Fruit fly (Drosophila melanogaster) whole organism, embryonic: ENCODE measurements around the gene Cby.
A peak's percentile ranks its signal among the peaks of the same experiment; 100 is the strongest.

ENCODE experiments used
- Bgb ChIP-seq: fragments of 200-800 bp; sonication (Bioruptor generic); IDR thresholded peaks from 2 replicates; pipeline ENCODE4 v1.3.6; 2022; ENCODE audit warnings: missing biosample characterization, missing genetic modification characterization; ENCODE audit not compliant: partially characterized antibody
- CG10565 ChIP-seq: fragments of 200-800 bp; sonication (Bioruptor generic); optimal IDR thresholded peaks from 3 replicates; lab custom pipeline; 2016; ENCODE audit warnings: missing biosample characterization, mild to moderate bottlenecking, missing genetic modification characterization
- CG11723 ChIP-seq: fragments of 200-800 bp; sonication (Bioruptor generic); optimal IDR thresholded peaks from 2 replicates; lab custom pipeline; 2017; ENCODE audit warnings: missing biosample characterization, mild to moderate bottlenecking, missing genetic modification characterization
- CG12071 ChIP-seq: fragments of 200-800 bp; sonication (Bioruptor generic); optimal IDR thresholded peaks from 3 replicates; lab custom pipeline; 2018; ENCODE audit warnings: missing biosample characterization, mild to moderate bottlenecking, missing genetic modification characterization
- CG13424 ChIP-seq: fragments of 200-800 bp; sonication (Bioruptor generic); optimal IDR thresholded peaks from 2 replicates; lab custom pipeline; 2019; ENCODE audit warnings: missing biosample characterization, mild to moderate bottlenecking, missing genetic modification characterization, moderate library complexity
- CG15514 ChIP-seq: fragments of 200-800 bp; sonication (Bioruptor generic); optimal IDR thresholded peaks from 3 replicates; lab custom pipeline; 2017; ENCODE audit warnings: missing biosample characterization, missing genetic modification characterization, mild to moderate bottlenecking, moderate library complexity, missing genetic modification reagents
- CG16815 ChIP-seq: fragments of 200-800 bp; sonication (Bioruptor generic); optimal IDR thresholded peaks from 3 replicates; lab custom pipeline; 2017; ENCODE audit warnings: missing biosample characterization, mild to moderate bottlenecking, missing genetic modification characterization
- CG17186 ChIP-seq: fragments of 200-800 bp; sonication (Bioruptor generic); optimal IDR thresholded peaks from 3 replicates; lab custom pipeline; 2017; ENCODE audit warnings: missing biosample characterization, missing genetic modification reagents, missing genetic modification characterization
- CG17359 ChIP-seq: fragments of 200-800 bp; sonication (Bioruptor generic); optimal IDR thresholded peaks from 3 replicates; lab custom pipeline; 2018; ENCODE audit warnings: missing biosample characterization, mild to moderate bottlenecking, missing genetic modification characterization, moderate library complexity
- CG18619 ChIP-seq: fragments of 200-800 bp; sonication (Bioruptor generic); optimal IDR thresholded peaks from 3 replicates; lab custom pipeline; 2017; ENCODE audit warnings: missing biosample characterization, mild to moderate bottlenecking, missing genetic modification characterization
- CG4424 ChIP-seq: fragments of 200-800 bp; sonication (Bioruptor generic); optimal IDR thresholded peaks from 3 replicates; lab custom pipeline; 2016; ENCODE audit warnings: missing biosample characterization, missing genetic modification characterization
- CG4820 ChIP-seq: fragments of 200-800 bp; sonication (Bioruptor generic); optimal IDR thresholded peaks from 3 replicates; lab custom pipeline; 2016; ENCODE audit warnings: missing biosample characterization, missing genetic modification characterization
- CG7786 ChIP-seq: fragments of 200-800 bp; sonication (Bioruptor generic); optimal IDR thresholded peaks from 2 replicates; lab custom pipeline; 2016; ENCODE audit warnings: missing biosample characterization, missing genetic modification characterization
- CG8089 ChIP-seq: fragments of 200-800 bp; sonication (Bioruptor generic); optimal IDR thresholded peaks from 3 replicates; lab custom pipeline; 2016; ENCODE audit warnings: missing biosample characterization, missing genetic modification characterization
- CG8281 ChIP-seq: fragments of 200-800 bp; sonication (Bioruptor generic); optimal IDR thresholded peaks from 2 replicates; lab custom pipeline; 2018; ENCODE audit warnings: missing biosample characterization, mild to moderate bottlenecking, missing genetic modification characterization, moderate library complexity
- CG9817 ChIP-seq: fragments of 200-800 bp; sonication (Bioruptor generic); optimal IDR thresholded peaks from 2 replicates; lab custom pipeline; 2018; ENCODE audit warnings: missing biosample characterization, mild to moderate bottlenecking, missing genetic modification characterization, moderate library complexity
- CG9876 ChIP-seq: fragments of 200-800 bp; sonication (Bioruptor generic); optimal IDR thresholded peaks from 2 replicates; lab custom pipeline; 2016; ENCODE audit warnings: missing biosample characterization, missing genetic modification characterization
- CkIIα-i1 ChIP-seq: fragments of 200-800 bp; sonication (Bioruptor generic); IDR thresholded peaks from 2 replicates; pipeline ENCODE4 v1.3.6; 2022; ENCODE audit warnings: missing biosample characterization, missing genetic modification characterization
- Dek ChIP-seq: fragments of 200-800 bp; sonication (Bioruptor generic); optimal IDR thresholded peaks from 3 replicates; lab custom pipeline; 2019; ENCODE audit warnings: missing biosample characterization, mild to moderate bottlenecking, missing genetic modification characterization, moderate library complexity
- Dip3 ChIP-seq: fragments of 200-800 bp; sonication (Bioruptor generic); optimal IDR thresholded peaks from 3 replicates; lab custom pipeline; 2016; ENCODE audit warnings: missing biosample characterization, missing genetic modification characterization
- E2f2 ChIP-seq: fragments of 200-800 bp; sonication (Bioruptor generic); IDR thresholded peaks from 2 replicates; pipeline ENCODE4 v1.3.6; 2022; ENCODE audit warnings: missing biosample characterization, missing genetic modification characterization
- Fer1 ChIP-seq: fragments of 200-800 bp; sonication (Bioruptor generic); optimal IDR thresholded peaks from 2 replicates; lab custom pipeline; 2017; ENCODE audit warnings: missing biosample characterization, mild to moderate bottlenecking, missing genetic modification characterization
- Gug ChIP-seq: fragments of 200-800 bp; sonication (Bioruptor generic); IDR thresholded peaks from 4 replicates; pipeline ENCODE4 v1.3.6; 2022; ENCODE audit warnings: missing biosample characterization, missing genetic modification characterization
- HmgD ChIP-seq: fragments of 200-800 bp; sonication (Bioruptor generic); optimal IDR thresholded peaks from 3 replicates; lab custom pipeline; 2016; ENCODE audit warnings: missing biosample characterization, missing genetic modification characterization
- Hr78 ChIP-seq, 2 experiments: fragments of 200-800 bp in 1 of 2; fragments of >200 bp in 1 of 2; sonication (Bioruptor generic) in 1 of 2; optimal IDR thresholded peaks; 2 replicates each; lab custom pipeline; 2017 to 2019; ENCODE audit warnings: missing biosample characterization in 2 of 2, missing genetic modification characterization in 2 of 2, mild to moderate bottlenecking in 1 of 2, moderate library complexity in 1 of 2
- Med ChIP-seq: fragments of 200-800 bp; sonication (Bioruptor generic); peaks from one replicate; lab custom pipeline; 2016; ENCODE audit warnings: missing biosample characterization, missing genetic modification characterization, mild to moderate bottlenecking, inconsistent platforms, moderate library complexity
- Poxn ChIP-seq: fragments of 200-800 bp; sonication (Bioruptor generic); IDR thresholded peaks from 2 replicates; pipeline ENCODE4 v1.3.6; 2022; ENCODE audit warnings: missing biosample characterization, missing genetic modification characterization
- Usf ChIP-seq: fragments of 200-800 bp; sonication (Bioruptor generic); optimal IDR thresholded peaks from 2 replicates; lab custom pipeline; 2017; ENCODE audit warnings: missing genotype, missing biosample characterization, missing genetic modification characterization
- ase ChIP-seq: fragments of 200-800 bp; sonication (Bioruptor generic); IDR thresholded peaks from 3 replicates; pipeline ENCODE4 v1.3.6; 2022; ENCODE audit warnings: missing biosample characterization, missing genetic modification characterization
- az2 ChIP-seq: fragments of 200-800 bp; sonication (Bioruptor generic); optimal IDR thresholded peaks from 3 replicates; lab custom pipeline; 2016; ENCODE audit warnings: missing biosample characterization, missing genetic modification characterization
- cas ChIP-seq: fragments of 200-800 bp; sonication (Bioruptor generic); IDR thresholded peaks from 2 replicates; pipeline ENCODE4 v1.3.6; 2022; ENCODE audit warnings: missing biosample characterization, missing genetic modification characterization
- cato ChIP-seq: fragments of 200-800 bp; sonication (Bioruptor generic); optimal IDR thresholded peaks from 2 replicates; lab custom pipeline; 2016; ENCODE audit warnings: missing biosample characterization, missing genetic modification characterization, borderline replicate concordance
- caup ChIP-seq: fragments of 200-800 bp; sonication (Bioruptor generic); optimal IDR thresholded peaks from 3 replicates; lab custom pipeline; 2017; ENCODE audit warnings: missing biosample characterization, mild to moderate bottlenecking, missing genetic modification characterization, moderate library complexity; ENCODE audit not compliant: severe bottlenecking
- cg ChIP-seq: fragments of 200-800 bp; sonication (Bioruptor generic); optimal IDR thresholded peaks from 3 replicates; lab custom pipeline; 2019; ENCODE audit warnings: missing biosample characterization, mild to moderate bottlenecking, missing genetic modification characterization, moderate library complexity
- corto ChIP-seq: fragments of 200-800 bp; sonication (Bioruptor generic); optimal IDR thresholded peaks from 2 replicates; lab custom pipeline; 2016; ENCODE audit warnings: missing biosample characterization, mild to moderate bottlenecking, missing genetic modification characterization, moderate library complexity
- croc ChIP-seq: fragments of 200-800 bp; sonication (Bioruptor generic); conservative IDR thresholded peaks from 3 replicates; pipeline ENCODE4 v1.3.6; 2022; ENCODE audit warnings: missing biosample characterization, missing genetic modification characterization
- dpn ChIP-seq, 2 experiments: fragments of 200-800 bp; sonication (Bioruptor generic); optimal IDR thresholded peaks; 3 replicates each; lab custom pipeline; 2016; ENCODE audit warnings: missing biosample characterization in 2 of 2, missing genetic modification characterization in 2 of 2
- dysf ChIP-seq: fragments of 200-800 bp; sonication (Bioruptor generic); IDR thresholded peaks from 3 replicates; pipeline ENCODE4 v1.3.6; 2022; ENCODE audit warnings: missing biosample characterization, missing genetic modification characterization
- fru ChIP-seq: fragments of >200 bp; optimal IDR thresholded peaks from 2 replicates; lab custom pipeline; 2017
- gcm2 ChIP-seq: fragments of 200-800 bp; sonication (Bioruptor generic); optimal IDR thresholded peaks from 2 replicates; lab custom pipeline; 2016; ENCODE audit warnings: missing biosample characterization, missing genetic modification characterization
- jigr1 ChIP-seq: fragments of 200-800 bp; sonication (Bioruptor generic); IDR thresholded peaks from 3 replicates; pipeline ENCODE4 v1.3.6; 2022; ENCODE audit warnings: missing biosample characterization, missing genetic modification characterization
- jumu ChIP-seq: fragments of 200-800 bp; sonication (Bioruptor generic); optimal IDR thresholded peaks from 3 replicates; lab custom pipeline; 2016; ENCODE audit warnings: missing biosample characterization, missing genetic modification characterization
- klu ChIP-seq: fragments of 200-800 bp; sonication (Bioruptor generic); IDR thresholded peaks from 2 replicates; pipeline ENCODE4 v1.3.6; 2022; ENCODE audit warnings: missing biosample characterization, missing genetic modification characterization
- nmo ChIP-seq: fragments of 200-800 bp; sonication (Bioruptor generic); optimal IDR thresholded peaks from 2 replicates; lab custom pipeline; 2018; ENCODE audit warnings: missing biosample characterization, mild to moderate bottlenecking, missing genetic modification characterization, moderate library complexity
- pfk ChIP-seq: fragments of 200-800 bp; sonication (Bioruptor generic); optimal IDR thresholded peaks from 2 replicates; lab custom pipeline; 2018; ENCODE audit warnings: missing biosample characterization, mild to moderate bottlenecking, missing genetic modification characterization, moderate library complexity
- pzg ChIP-seq: fragments of 200-800 bp; sonication (Bioruptor generic); optimal IDR thresholded peaks from 3 replicates; lab custom pipeline; 2018; ENCODE audit warnings: missing biosample characterization, mild to moderate bottlenecking, missing genetic modification characterization, moderate library complexity
- rib ChIP-seq: fragments of 200-800 bp; sonication (Bioruptor generic); IDR thresholded peaks from 2 replicates; pipeline ENCODE4 v1.3.6; 2022; ENCODE audit warnings: missing biosample characterization, missing genetic modification characterization
- shn ChIP-seq: fragments of 200-800 bp; sonication (Bioruptor generic); optimal IDR thresholded peaks from 3 replicates; lab custom pipeline; 2016; ENCODE audit warnings: missing biosample characterization, missing genetic modification characterization
- sna ChIP-seq: fragments of 200-800 bp; sonication (Bioruptor generic); IDR thresholded peaks from 2 replicates; pipeline ENCODE4 v1.3.6; 2022; ENCODE audit warnings: missing biosample characterization, missing genetic modification characterization; ENCODE audit not compliant: partially characterized antibody
- toy ChIP-seq: fragments of 200-800 bp; sonication (Bioruptor generic); IDR thresholded peaks from 2 replicates; pipeline ENCODE4 v1.3.6; 2022; ENCODE audit warnings: missing biosample characterization, missing genetic modification characterization
- yki ChIP-seq: fragments of >200 bp; optimal IDR thresholded peaks from 3 replicates; lab custom pipeline; 2018
- zfh2 ChIP-seq: fragments of 200-800 bp; sonication (Bioruptor generic); optimal IDR thresholded peaks from 2 replicates; lab custom pipeline; 2016; ENCODE audit warnings: missing biosample characterization, missing genetic modification characterization

Cby gene

DNA sequence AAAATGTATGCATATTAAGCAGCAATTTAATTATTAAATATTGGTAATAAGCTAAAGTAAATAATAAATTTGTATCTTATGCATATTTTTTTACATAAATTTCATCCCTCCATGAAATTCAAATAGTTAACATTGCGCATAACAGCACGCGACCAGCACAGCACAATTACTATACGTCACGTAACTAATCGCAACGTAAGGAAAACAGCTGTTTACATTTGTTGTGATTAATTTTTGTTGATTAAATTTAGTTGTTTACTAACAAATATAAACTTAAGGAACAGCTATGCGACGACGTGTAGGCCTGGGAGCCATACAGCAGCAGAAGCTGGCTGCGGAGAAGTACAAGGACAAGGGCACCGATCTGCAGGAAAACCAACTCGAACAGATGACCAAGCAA, 2.8 kb upstream of the Cby start, which contains the start of gene lsn (continued):
- no peak for TF ChIP-seq CG18619 (GFP tag; lab: Kevin White, UChicago)
- TF ChIP-seq CG7786 (GFP tag; lab: Kevin White, UChicago): no peak
- TF ChIP-seq toy (GFP tag; lab: Robert Waterston, UW): no peak
- TF ChIP-seq jumu (GFP tag; lab: Kevin White, UChicago): no peak
- TF ChIP-seq corto (GFP tag; lab: Kevin White, UChicago): no peak
- no peak for TF ChIP-seq dpn (GFP tag; optimal IDR thresholded peaks at IDR 0.05; lab: Kevin White, UChicago)
- no peak for TF ChIP-seq nmo
- no peak for TF ChIP-seq cg (GFP tag; lab: Kevin White, UChicago)
- no peak for TF ChIP-seq gcm2 (GFP tag; lab: Kevin White, UChicago)
- TF ChIP-seq CG4424 (GFP tag; lab: Kevin White, UChicago): no peak
- peak; percentile 99 for TF ChIP-seq CG17186 (GFP tag; lab: Kevin White, UChicago)
- TF ChIP-seq sna (GFP tag; lab: Robert Waterston, UW): 0 out of 2 replicates have a peak, but pooled peaks have one; percentile 20
- TF ChIP-seq CG9876 (GFP tag; lab: Kevin White, UChicago): no peak
- TF ChIP-seq caup (GFP tag; lab: Kevin White, UChicago): peak; percentile 51
- TF ChIP-seq Dek: no peak
- no peak for TF ChIP-seq pfk (GFP tag; lab: Kevin White, UChicago)
- TF ChIP-seq az2 (GFP tag; lab: Kevin White, UChicago): no peak
- no peak for TF ChIP-seq CG11723 (GFP tag; lab: Kevin White, UChicago)
- no peak for TF ChIP-seq rib (GFP tag; lab: Robert Waterston, UW)
- no peak for TF ChIP-seq CkIIα-i1 (GFP tag; lab: Robert Waterston, UW)
- TF ChIP-seq CG12071 (GFP tag; lab: Kevin White, UChicago): no peak
- no peak for TF ChIP-seq zfh2
- no peak for TF ChIP-seq CG10565 (GFP tag; lab: Kevin White, UChicago)
- no peak for TF ChIP-seq Dip3
- TF ChIP-seq CG13424: peak; percentile 29
- no peak for TF ChIP-seq jigr1 (GFP tag; lab: Robert Waterston, UW)
- TF ChIP-seq Bgb (GFP tag; lab: Robert Waterston, UW): no peak
- TF ChIP-seq Fer1: peak; percentile 57
- TF ChIP-seq cas (GFP tag; lab: Robert Waterston, UW): no peak
- no peak for TF ChIP-seq CG16815 (GFP tag; lab: Kevin White, UChicago)
- TF ChIP-seq croc (GFP tag; lab: Robert Waterston, UW): no peak
- no peak for TF ChIP-seq fru
- TF ChIP-seq cato (GFP tag; lab: Kevin White, UChicago): no peak
- no peak for TF ChIP-seq CG4820 (GFP tag; lab: Kevin White, UChicago)
- no peak for TF ChIP-seq yki
- TF ChIP-seq CG17359 (tag; lab: Kevin White, UChicago): no peak
- peak; percentile 30 for TF ChIP-seq Med (GFP tag; lab: Kevin White, UChicago)
- no peak for TF ChIP-seq HmgD (GFP tag; lab: Kevin White, UChicago)
- peak; percentile 84 for TF ChIP-seq E2f2 (GFP tag; lab: Robert Waterston, UW)
- no peak for TF ChIP-seq Usf (GFP tag; lab: Kevin White, UChicago)
- peak; percentile 51 for TF ChIP-seq CG15514 (GFP tag; lab: Kevin White, UChicago)
- no peak for TF ChIP-seq Poxn (GFP tag; lab: Robert Waterston, UW)
- TF ChIP-seq klu (GFP tag; lab: Robert Waterston, UW): no peak
- no peak for TF ChIP-seq CG8281 (tag; lab: Kevin White, UChicago)
- TF ChIP-seq dysf (GFP tag; lab: Robert Waterston, UW): no peak
- TF ChIP-seq CG8089 (GFP tag; lab: Kevin White, UChicago): no peak
- TF ChIP-seq Hr78 (GFP tag; optimal IDR thresholded peaks at IDR 0.05; lab: Kevin White, UChicago): no peak
- no peak for TF ChIP-seq shn
- TF ChIP-seq pzg (GFP tag; lab: Kevin White, UChicago): peak; percentile 42
- no peak for TF ChIP-seq ase (GFP tag; lab: Robert Waterston, UW)
- no peak for TF ChIP-seq CG9817 (tag; lab: Kevin White, UChicago)
- no peak for TF ChIP-seq Gug (GFP tag; lab: Robert Waterston, UW)
